Worm (Caenorhabditis elegans) whole organism, L4 larva: Measurements from ENCODE around the gene chpf-1.

Experiments used
- ama-1 ChIP-seq: fragments of 150-350 bp; optimal IDR thresholded peaks from 2 replicates; lab custom pipeline; 2014; ENCODE audit warnings: inconsistent platforms, mixed read lengths
- hlh-11 ChIP-seq: fragments of 200-800 bp; sonication (Bioruptor generic); optimal IDR thresholded peaks from 2 replicates; lab custom pipeline; 2018; ENCODE audit warnings: mild to moderate bottlenecking, missing genetic modification characterization, missing compliant biosample characterization
- jun-1 ChIP-seq: fragments of 150-350 bp; optimal IDR thresholded peaks from 2 replicates; lab custom pipeline; 2014; ENCODE audit warnings: missing biosample characterization, missing genetic modification reagents, missing genetic modification characterization
- skn-1 ChIP-seq: fragments of 150-350 bp; optimal IDR thresholded peaks from 2 replicates; lab custom pipeline; 2014; ENCODE audit warnings: missing biosample characterization, missing genetic modification characterization
- tag-97 ChIP-seq: fragments of 200-800 bp; sonication (Bioruptor generic); IDR thresholded peaks from 2 replicates; pipeline ENCODE4 v1.3.6; 2022; ENCODE audit warnings: missing genetic modification characterization, missing compliant biosample characterization

DNA sequence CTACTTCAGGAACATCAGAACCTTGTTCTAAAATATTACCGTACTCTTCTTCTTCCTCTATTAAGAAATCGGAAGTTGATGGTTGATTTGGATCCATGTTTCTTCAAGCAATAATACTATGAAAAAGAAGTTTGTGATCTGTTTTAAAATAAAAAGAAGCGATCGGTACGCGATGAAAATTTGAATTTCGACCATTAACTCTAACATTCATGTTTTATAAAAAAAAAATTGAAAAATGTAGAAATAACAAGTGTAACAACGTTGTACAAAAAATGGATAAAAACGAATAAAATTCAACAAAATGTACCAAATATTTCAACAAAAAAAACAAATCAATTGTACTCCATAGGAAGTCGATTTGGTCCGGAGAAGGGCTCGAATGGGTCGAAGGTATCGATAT lies 7.0 kb upstream of the chpf-1 start, which contains the start of gene tftc-3:
- no peak for TF ChIP-seq ama-1 (lab: Kevin White, UChicago)
- no peak for TF ChIP-seq skn-1 (tag; lab: Kevin White, UChicago)
- no peak for TF ChIP-seq jun-1
- TF ChIP-seq hlh-11 (tag; lab: Kevin White, UChicago) = no peak
- no peak for TF ChIP-seq tag-97
